Fruit fly (Drosophila melanogaster) whole organism, embryonic: Measurements from ENCODE around the gene CG42535.

Experiments
- CG10147 ChIP-seq: fragments of 200-800 bp; sonication (Bioruptor generic); optimal IDR thresholded peaks from 2 replicates; lab custom pipeline; 2019; ENCODE audit warnings: missing biosample characterization, mild to moderate bottlenecking, missing genetic modification characterization, moderate library complexity
- CG10431 ChIP-seq: fragments of 200-800 bp; sonication (Bioruptor generic); optimal IDR thresholded peaks from 3 replicates; lab custom pipeline; 2018; ENCODE audit warnings: missing biosample characterization, mild to moderate bottlenecking, missing genetic modification characterization
- CG10959 ChIP-seq: fragments of 200-800 bp; sonication (Bioruptor generic); IDR thresholded peaks from 2 replicates; pipeline ENCODE4 v1.3.6; 2022; ENCODE audit warnings: missing biosample characterization, missing genetic modification characterization
- CG11093 ChIP-seq: fragments of 200-800 bp; sonication (Bioruptor generic); IDR thresholded peaks from 3 replicates; pipeline ENCODE4 v1.3.6; 2022; ENCODE audit warnings: missing biosample characterization, missing genetic modification characterization
- CG11247 ChIP-seq: fragments of 200-800 bp; sonication (Bioruptor generic); IDR thresholded peaks from 2 replicates; pipeline ENCODE4 v1.3.6; 2022; ENCODE audit warnings: missing biosample characterization, missing genetic modification characterization
- CG14014 ChIP-seq: fragments of 200-800 bp; sonication (Bioruptor generic); IDR thresholded peaks from 2 replicates; pipeline ENCODE4 v1.3.6; 2022; ENCODE audit warnings: missing biosample characterization, missing genetic modification characterization
- CG17385 ChIP-seq: fragments of 200-800 bp; sonication (Bioruptor generic); optimal IDR thresholded peaks from 3 replicates; lab custom pipeline; 2018; ENCODE audit warnings: missing biosample characterization, mild to moderate bottlenecking, missing genetic modification characterization
- CG18619 ChIP-seq: fragments of 200-800 bp; sonication (Bioruptor generic); optimal IDR thresholded peaks from 3 replicates; lab custom pipeline; 2017; ENCODE audit warnings: missing biosample characterization, mild to moderate bottlenecking, missing genetic modification characterization
- CG2889 ChIP-seq: fragments of 200-800 bp; sonication (Bioruptor generic); IDR thresholded peaks from 3 replicates; pipeline ENCODE4 v1.3.6; 2022; ENCODE audit warnings: missing biosample characterization, missing genetic modification characterization
- CG3065 ChIP-seq: fragments of 200-800 bp; sonication (Bioruptor generic); optimal IDR thresholded peaks from 2 replicates; lab custom pipeline; 2016; ENCODE audit warnings: missing biosample characterization, missing genetic modification characterization
- CG32772 ChIP-seq: fragments of 200-800 bp; sonication (Bioruptor generic); IDR thresholded peaks from 2 replicates; pipeline ENCODE4 v1.3.6; 2022; ENCODE audit warnings: missing biosample characterization, missing genetic modification characterization
- CG4404 ChIP-seq: fragments of 200-800 bp; sonication (Bioruptor generic); IDR thresholded peaks from 2 replicates; pipeline ENCODE4 v1.3.6; 2022; ENCODE audit warnings: missing biosample characterization, missing genetic modification characterization
- CG6175 ChIP-seq: fragments of 200-800 bp; sonication (Bioruptor generic); IDR thresholded peaks from 3 replicates; pipeline ENCODE4 v1.3.6; 2022; ENCODE audit warnings: missing biosample characterization, missing genetic modification characterization
- CG6654 ChIP-seq: fragments of 200-800 bp; sonication (Bioruptor generic); optimal IDR thresholded peaks from 2 replicates; lab custom pipeline; 2017; ENCODE audit warnings: missing biosample characterization, mild to moderate bottlenecking, missing genetic modification characterization
- CG6791 ChIP-seq: fragments of 200-800 bp; sonication (Bioruptor generic); IDR thresholded peaks from 3 replicates; pipeline ENCODE4 v1.3.6; 2022; ENCODE audit warnings: missing biosample characterization, missing genetic modification characterization; ENCODE audit not compliant: partially characterized antibody
- CoRest ChIP-seq: fragments of 200-800 bp; sonication (Bioruptor generic); optimal IDR thresholded peaks from 3 replicates; lab custom pipeline; 2018; ENCODE audit warnings: missing biosample characterization, mild to moderate bottlenecking, missing genetic modification characterization, moderate library complexity
- ERR ChIP-seq: fragments of 200-800 bp; sonication (Bioruptor generic); optimal IDR thresholded peaks from 2 replicates; lab custom pipeline; 2016; ENCODE audit warnings: missing biosample characterization, missing genetic modification characterization
- Ets97D ChIP-seq: fragments of 200-800 bp; sonication (Bioruptor generic); optimal IDR thresholded peaks from 3 replicates; lab custom pipeline; 2016; ENCODE audit warnings: missing biosample characterization, missing genetic modification characterization
- H2.0 ChIP-seq: fragments of 200-800 bp; sonication (Bioruptor generic); IDR thresholded peaks from 2 replicates; pipeline ENCODE4 v1.3.6; 2022; ENCODE audit warnings: missing biosample characterization, missing genetic modification characterization
- HLHmδ ChIP-seq: fragments of 200-800 bp; sonication (Bioruptor generic); optimal IDR thresholded peaks from 2 replicates; lab custom pipeline; 2018; ENCODE audit warnings: missing biosample characterization, mild to moderate bottlenecking, missing genetic modification characterization, moderate library complexity
- Hand ChIP-seq: fragments of 200-800 bp; sonication (Bioruptor generic); optimal IDR thresholded peaks from 2 replicates; lab custom pipeline; 2017; ENCODE audit warnings: mild to moderate bottlenecking, missing biosample characterization, missing genetic modification reagents, missing genetic modification characterization
- Lim3 ChIP-seq: fragments of 200-800 bp; sonication (Bioruptor generic); IDR thresholded peaks from 2 replicates; pipeline ENCODE4 v1.3.6; 2022; ENCODE audit warnings: missing biosample characterization, missing genetic modification characterization
- Six4 ChIP-seq: fragments of 200-800 bp; sonication (Bioruptor generic); optimal IDR thresholded peaks from 2 replicates; lab custom pipeline; 2016; ENCODE audit warnings: missing biosample characterization, missing genetic modification characterization
- Spps ChIP-seq: fragments of 200-800 bp; sonication (Bioruptor generic); optimal IDR thresholded peaks from 2 replicates; lab custom pipeline; 2018; ENCODE audit warnings: missing biosample characterization, mild to moderate bottlenecking, missing genetic modification characterization
- Taf1 ChIP-seq: fragments of 200-800 bp; sonication (Bioruptor generic); IDR thresholded peaks from 2 replicates; pipeline ENCODE4 v1.3.6; 2022; ENCODE audit warnings: missing biosample characterization, missing genetic modification characterization
- Tbp ChIP-seq: fragments of >200 bp; optimal IDR thresholded peaks from 2 replicates; lab custom pipeline; 2018; ENCODE audit warnings: missing biosample characterization, missing genetic modification characterization
- Trl ChIP-seq, 3 experiments: fragments of >200 bp in 2 of 3; fragments of 200-800 bp in 1 of 3; sonication (Bioruptor generic) in 1 of 3; optimal IDR thresholded peaks; 2 replicates in 1 of 3; 3 replicates in 2 of 3; lab custom pipeline; 2016 to 2017; ENCODE audit warnings: missing biosample characterization in 1 of 3, missing genetic modification characterization in 1 of 3
- al ChIP-seq: fragments of 200-800 bp; sonication (Bioruptor generic); IDR thresholded peaks from 2 replicates; pipeline ENCODE4 v1.3.6; 2022; ENCODE audit warnings: missing biosample characterization, missing genetic modification characterization
- ara ChIP-seq: fragments of 200-800 bp; sonication (Bioruptor generic); IDR thresholded peaks from 2 replicates; pipeline ENCODE4 v1.3.6; 2022; ENCODE audit warnings: missing biosample characterization, missing genetic modification characterization
- ato ChIP-seq: fragments of 200-800 bp; sonication (Bioruptor generic); IDR thresholded peaks from 2 replicates; pipeline ENCODE4 v1.3.6; 2022; ENCODE audit warnings: missing biosample characterization, missing genetic modification characterization; ENCODE audit not compliant: partially characterized antibody
- da ChIP-seq: fragments of 200-800 bp; sonication (Bioruptor generic); optimal IDR thresholded peaks from 2 replicates; lab custom pipeline; 2016; ENCODE audit warnings: missing biosample characterization, missing genetic modification characterization
- danr ChIP-seq: fragments of 200-800 bp; sonication (Bioruptor generic); IDR thresholded peaks from 2 replicates; pipeline ENCODE4 v1.3.6; 2022; ENCODE audit warnings: missing biosample characterization, missing genetic modification characterization
- dimm ChIP-seq: fragments of 200-800 bp; sonication (Bioruptor generic); IDR thresholded peaks from 2 replicates; pipeline ENCODE4 v1.3.6; 2022; ENCODE audit warnings: missing biosample characterization, missing genetic modification characterization
- dpn ChIP-seq, 2 experiments: fragments of 200-800 bp; sonication (Bioruptor generic); optimal IDR thresholded peaks; 3 replicates each; lab custom pipeline; 2016; ENCODE audit warnings: missing biosample characterization in 2 of 2, missing genetic modification characterization in 2 of 2
- fru ChIP-seq: fragments of >200 bp; optimal IDR thresholded peaks from 2 replicates; lab custom pipeline; 2017
- gsb-n ChIP-seq: fragments of 200-800 bp; sonication (Bioruptor generic); optimal IDR thresholded peaks from 3 replicates; lab custom pipeline; 2018; ENCODE audit warnings: missing biosample characterization, mild to moderate bottlenecking, missing genetic modification characterization
- gt ChIP-seq: fragments of 200-800 bp; sonication (Bioruptor generic); IDR thresholded peaks from 2 replicates; pipeline ENCODE4 v1.3.6; 2022; ENCODE audit warnings: missing biosample characterization, missing genetic modification characterization
- ind ChIP-seq: fragments of 200-800 bp; sonication (Bioruptor generic); optimal IDR thresholded peaks from 3 replicates; lab custom pipeline; 2016; ENCODE audit warnings: missing biosample characterization, missing genetic modification characterization
- ken ChIP-seq: fragments of 200-800 bp; sonication (Bioruptor generic); IDR thresholded peaks from 3 replicates; pipeline ENCODE4 v1.3.6; 2022; ENCODE audit warnings: missing biosample characterization, missing genetic modification characterization
- nau ChIP-seq: fragments of 200-800 bp; sonication (Bioruptor generic); optimal IDR thresholded peaks from 3 replicates; lab custom pipeline; 2017; ENCODE audit warnings: missing biosample characterization, mild to moderate bottlenecking, missing genetic modification characterization, missing genetic modification reagents
- otp ChIP-seq: fragments of 200-800 bp; sonication (Bioruptor generic); IDR thresholded peaks from 3 replicates; pipeline ENCODE4, ENCODE4 v1.3.6; 2022; ENCODE audit warnings: missing biosample characterization, missing genetic modification characterization
- pzg ChIP-seq: fragments of 200-800 bp; sonication (Bioruptor generic); optimal IDR thresholded peaks from 3 replicates; lab custom pipeline; 2018; ENCODE audit warnings: missing biosample characterization, mild to moderate bottlenecking, missing genetic modification characterization, moderate library complexity
- sd ChIP-seq: fragments of 200-800 bp; sonication (Bioruptor generic); optimal IDR thresholded peaks from 3 replicates; lab custom pipeline; 2018; ENCODE audit warnings: missing biosample characterization, mild to moderate bottlenecking, missing genetic modification characterization, moderate library complexity
- sima ChIP-seq: fragments of 200-800 bp; sonication (Bioruptor generic); optimal IDR thresholded peaks from 2 replicates; lab custom pipeline; 2016; ENCODE audit warnings: missing biosample characterization, missing genetic modification characterization
- slbo ChIP-seq: fragments of 200-800 bp; sonication (Bioruptor generic); IDR thresholded peaks from 2 replicates; pipeline ENCODE4 v1.3.6; 2022; ENCODE audit warnings: missing biosample characterization, missing genetic modification characterization
- slp2 ChIP-seq: fragments of 200-800 bp; sonication (Bioruptor generic); optimal IDR thresholded peaks from 2 replicates; lab custom pipeline; 2016; ENCODE audit warnings: missing biosample characterization, missing genetic modification characterization
- sna ChIP-seq: fragments of 200-800 bp; sonication (Bioruptor generic); IDR thresholded peaks from 2 replicates; pipeline ENCODE4 v1.3.6; 2022; ENCODE audit warnings: missing biosample characterization, missing genetic modification characterization; ENCODE audit not compliant: partially characterized antibody
- sr ChIP-seq: fragments of 200-800 bp; sonication (Bioruptor generic); IDR thresholded peaks from 3 replicates; pipeline ENCODE4 v1.3.6; 2022; ENCODE audit warnings: missing biosample characterization, missing genetic modification characterization
- ssp ChIP-seq: fragments of 200-800 bp; sonication (Bioruptor generic); IDR thresholded peaks from 2 replicates; pipeline ENCODE4 v1.3.6; 2022; ENCODE audit warnings: missing biosample characterization, missing genetic modification characterization
- sug ChIP-seq: fragments of 200-800 bp; optimal IDR thresholded peaks from 2 replicates; lab custom pipeline; 2019; ENCODE audit warnings: missing biosample characterization, mild to moderate bottlenecking, missing genetic modification characterization, moderate library complexity
- tll ChIP-seq, 2 experiments: fragments of 200-800 bp in 1 of 2; fragments of >200 bp in 1 of 2; sonication (Bioruptor generic) in 1 of 2; optimal IDR thresholded peaks; 2 replicates each; lab custom pipeline; 2017 to 2019; ENCODE audit warnings: missing biosample characterization in 2 of 2, missing genetic modification characterization in 2 of 2, mild to moderate bottlenecking in 1 of 2, moderate library complexity in 1 of 2
- wdn ChIP-seq: fragments of 200-800 bp; sonication (Bioruptor generic); IDR thresholded peaks from 2 replicates; pipeline ENCODE4 v1.3.6; 2022; ENCODE audit warnings: missing biosample characterization, missing genetic modification characterization

CG42535 gene

dm6 chr3L:10639440-10639839, 8.7 kb upstream of the CG42535 start, which contains the start of gene CG18628:
CG18628 (plus strand) TSS chr3L:10639740.
- no peak for TF ChIP-seq ssp (GFP tag; lab: Robert Waterston, UW)
- TF ChIP-seq tll (GFP tag; optimal IDR thresholded peaks at IDR 0.05; lab: Kevin White, UChicago), result no peak
- TF ChIP-seq sug (tag; lab: Kevin White, UChicago), result no peak
- no peak for TF ChIP-seq sima (GFP tag; lab: Kevin White, UChicago)
- TF ChIP-seq slp2 (GFP tag; lab: Kevin White, UChicago), result no peak
- TF ChIP-seq CG14014 (GFP tag; lab: Robert Waterston, UW), result no peak
- TF ChIP-seq Taf1 (GFP tag; lab: Robert Waterston, UW), result no peak
- TF ChIP-seq gsb-n (tag; lab: Kevin White, UChicago), result no peak
- TF ChIP-seq danr (GFP tag; lab: Robert Waterston, UW), result no peak
- TF ChIP-seq ken, result no peak
- TF ChIP-seq Tbp, result no peak
- no peak for TF ChIP-seq pzg
- no peak for TF ChIP-seq fru (lab: Kevin White, UChicago)
- TF ChIP-seq gt (GFP tag; lab: Robert Waterston, UW), result no peak
- no peak for TF ChIP-seq CG6654 (GFP tag; lab: Kevin White, UChicago)
- TF ChIP-seq Ets97D (GFP tag; lab: Kevin White, UChicago), result no peak
- no peak for TF ChIP-seq CG6791 (GFP tag; lab: Robert Waterston, UW)
- no peak for TF ChIP-seq Six4 (GFP tag; lab: Kevin White, UChicago)
- no peak for TF ChIP-seq ERR (GFP tag; lab: Kevin White, UChicago)

DNA sequence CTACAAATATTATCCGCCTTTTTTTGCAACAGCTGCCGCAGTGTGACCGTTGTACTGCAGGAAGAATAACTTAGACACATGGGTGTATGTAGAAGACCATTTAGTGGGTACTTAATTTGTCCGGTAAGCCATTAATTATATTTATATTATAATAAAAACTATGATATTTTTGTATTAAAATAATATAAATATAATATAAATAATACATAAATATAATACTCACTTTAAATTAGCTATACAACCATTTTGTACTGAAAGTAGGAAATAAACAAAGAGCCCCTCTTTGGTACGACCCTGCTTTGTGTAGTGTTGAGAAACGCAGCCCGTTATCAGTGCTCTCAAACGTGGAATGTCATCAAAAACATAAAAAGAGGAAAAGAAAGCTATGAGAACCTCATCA, 7.1 kb upstream of the CG42535 start, which contains the start of gene Cnep1r2:
Cnep1r2 (plus strand) TSS at position 328 of the 400 bp plus-strand sequence.
- TF ChIP-seq ind (GFP tag; lab: Kevin White, UChicago) (peak; percentile 96), da (GFP tag; lab: Kevin White, UChicago) (no peak), CG2889 (GFP tag; lab: Robert Waterston, UW) (peak; percentile 88), Trl (optimal IDR thresholded peaks at IDR 0.05; lab: Kevin White, UChicago) (no peak), Trl (GFP tag; optimal IDR thresholded peaks at IDR 0.05; lab: Kevin White, UChicago) (peak; percentile 65), CG10959 (GFP tag; lab: Robert Waterston, UW) (peak; percentile 90), CG3065 (GFP tag; lab: Kevin White, UChicago) (peak; percentile 88), otp (GFP tag; lab: Robert Waterston, UW) (peak; percentile 88), HLHmδ (GFP tag; lab: Kevin White, UChicago) (no peak), wdn (GFP tag; lab: Robert Waterston, UW) (peak; percentile 89), CoRest (tag; lab: Kevin White, UChicago) (peak; percentile 99), CG10431 (GFP tag; lab: Kevin White, UChicago) (peak; percentile 90), CG4404 (GFP tag; lab: Robert Waterston, UW) (peak; percentile 98), dimm (GFP tag; lab: Robert Waterston, UW) (peak; percentile 76), CG11247 (peak; percentile 92), nau (GFP tag; lab: Kevin White, UChicago) (no peak), CG18619 (GFP tag; lab: Kevin White, UChicago) (peak; percentile 96), Spps (tag; lab: Kevin White, UChicago) (peak; percentile 93), CG6175 (GFP tag; lab: Robert Waterston, UW) (peak; percentile 87), sd (tag; lab: Kevin White, UChicago) (peak; percentile 93), Lim3 (GFP tag; lab: Robert Waterston, UW) (peak; percentile 72), dpn (GFP tag; optimal IDR thresholded peaks at IDR 0.05; lab: Kevin White, UChicago) (peak; percentile 74 to 96), CG32772 (peak; percentile 97), al (peak; percentile 96), H2.0 (GFP tag; lab: Robert Waterston, UW) (peak; percentile 94), CG11093 (peak; percentile 94), CG17385 (GFP tag; lab: Kevin White, UChicago) (peak; percentile 93), Hand (GFP tag; lab: Kevin White, UChicago) (peak; percentile 92), sna (GFP tag; lab: Robert Waterston, UW) (no peak), ara (GFP tag; lab: Robert Waterston, UW) (peak; percentile 90), CG10147 (GFP tag; lab: Kevin White, UChicago) (peak; percentile 89), sr (peak; percentile 68; the same call in 1 of the 3 replicates), slbo (GFP tag; lab: Robert Waterston, UW) (peak; percentile 98), ato (no peak)
